Worm (Caenorhabditis elegans) whole organism, late embryonic: ENCODE data around the gene emc-2.

Experiments used
- K09A11.1 ChIP-seq: sonication (generic microtip); optimal IDR thresholded peaks from 2 replicates; lab custom pipeline; 2017; ENCODE audit warnings: antibody characterized with exemption, mild to moderate bottlenecking, missing genetic modification characterization, missing compliant biosample characterization; ENCODE audit not compliant: insufficient read depth
- Y22D7AL.16 ChIP-seq: sonication (generic microtip); optimal IDR thresholded peaks from 2 replicates; lab custom pipeline; 2016; ENCODE audit warnings: missing genetic modification characterization, missing compliant biosample characterization
- ama-1 ChIP-seq: fragments of 150-350 bp; optimal IDR thresholded peaks from 2 replicates; lab custom pipeline; 2014
- ceh-45 ChIP-seq: fragments of 200-800 bp; sonication (Bioruptor generic); IDR thresholded peaks from 2 replicates; pipeline ENCODE4 v1.3.6; 2022; ENCODE audit warnings: missing genetic modification reagents, missing genetic modification characterization, missing compliant biosample characterization
- che-1 ChIP-seq: sonication (generic microtip); optimal IDR thresholded peaks from 2 replicates; lab custom pipeline; 2016; ENCODE audit warnings: mild to moderate bottlenecking, missing genetic modification characterization, missing compliant biosample characterization
- dve-1 ChIP-seq: sonication (generic microtip); optimal IDR thresholded peaks from 2 replicates; lab custom pipeline; 2017; ENCODE audit warnings: antibody characterized with exemption, mild to moderate bottlenecking, missing genetic modification characterization, missing compliant biosample characterization
- fkh-10 ChIP-seq: fragments of 150-350 bp; optimal IDR thresholded peaks from 2 replicates; lab custom pipeline; 2014; ENCODE audit warnings: missing biosample characterization, missing genetic modification reagents, missing genetic modification characterization
- lim-6 ChIP-seq: sonication (generic microtip); optimal IDR thresholded peaks from 2 replicates; lab custom pipeline; 2016; ENCODE audit warnings: missing genetic modification characterization, missing compliant biosample characterization
- nfya-1 ChIP-seq: sonication (generic microtip); optimal IDR thresholded peaks from 2 replicates; lab custom pipeline; 2017; ENCODE audit warnings: missing genetic modification characterization, mild to moderate bottlenecking, missing compliant biosample characterization, antibody characterized with exemption, moderate library complexity
- nhr-11 ChIP-seq: fragments of 150-350 bp; optimal IDR thresholded peaks from 2 replicates; lab custom pipeline; 2014; ENCODE audit warnings: missing biosample characterization, missing genetic modification characterization
- npax-4 ChIP-seq: sonication (generic microtip); optimal IDR thresholded peaks from 2 replicates; lab custom pipeline; 2016; ENCODE audit warnings: missing genetic modification characterization, missing compliant biosample characterization
- pha-4 ChIP-seq: fragments of 150-350 bp; optimal IDR thresholded peaks from 2 replicates; lab custom pipeline; 2018; ENCODE audit warnings: missing biosample characterization, missing genetic modification reagents, missing genetic modification characterization
- pqm-1 ChIP-seq: sonication (generic microtip); optimal IDR thresholded peaks from 2 replicates; lab custom pipeline; 2016; ENCODE audit warnings: missing genetic modification characterization, missing compliant biosample characterization
- ztf-16 ChIP-seq: sonication (generic microtip); optimal IDR thresholded peaks from 2 replicates; lab custom pipeline; 2017; ENCODE audit warnings: missing genetic modification characterization, missing compliant biosample characterization

DNA sequence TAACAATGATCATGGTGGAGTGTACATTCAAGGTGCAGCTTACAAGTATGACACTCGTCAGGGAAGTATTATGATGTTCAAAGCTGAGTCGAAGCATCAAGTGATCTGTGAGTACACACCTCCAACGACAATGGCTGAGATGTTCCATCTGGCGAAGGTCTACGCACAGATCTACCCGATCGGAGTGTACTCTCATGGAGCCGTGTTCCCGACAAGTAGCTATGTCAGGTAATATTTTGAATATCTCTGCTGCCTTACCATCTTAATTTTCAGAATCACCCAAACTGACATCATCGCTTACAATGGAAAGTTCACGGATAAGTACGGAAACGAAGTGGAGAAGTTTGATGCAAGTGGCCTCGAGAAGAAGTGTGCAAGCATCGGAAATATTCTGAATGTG, 49.2 kb downstream of the emc-2 start:
- no peak for TF ChIP-seq che-1 (tag; lab: Kevin White, UChicago)
- TF ChIP-seq ama-1: no peak
- TF ChIP-seq nhr-11: no peak
- TF ChIP-seq fkh-10 (GFP tag; lab: Kevin White, UChicago): no peak
- TF ChIP-seq nfya-1 (tag; lab: Kevin White, UChicago): no peak
- TF ChIP-seq npax-4 (tag; lab: Kevin White, UChicago): no peak
- no peak for TF ChIP-seq Y22D7AL.16 (tag; lab: Kevin White, UChicago)
- no peak for TF ChIP-seq ceh-45 (GFP tag; lab: Robert Waterston, UW)
- TF ChIP-seq K09A11.1 (tag; lab: Kevin White, UChicago): no peak
- TF ChIP-seq pha-4 (tag; lab: Kevin White, UChicago): no peak
- TF ChIP-seq ztf-16: no peak
- TF ChIP-seq lim-6 (tag; lab: Kevin White, UChicago): no peak
- TF ChIP-seq dve-1 (tag; lab: Kevin White, UChicago): no peak
- TF ChIP-seq pqm-1 (tag; lab: Kevin White, UChicago): no peak
